Worm (Caenorhabditis elegans) whole organism, mixed stage, embryonic: ENCODE data around the gene F44D12.8.
"Not testable (repeated sequence)": the region's sequence is repeated elsewhere in the genome, so short reads cannot be mapped to it uniquely, and the experiment has no call there.

Experiments
- M03D4.4 ChIP-seq: sonication (generic microtip); optimal IDR thresholded peaks from 2 replicates; lab custom pipeline; 2017; ENCODE audit warnings: mild to moderate bottlenecking, missing genetic modification characterization, missing compliant biosample characterization
- bed-3 ChIP-seq: fragments of 200-800 bp; sonication (Bioruptor generic); optimal IDR thresholded peaks from 3 replicates; lab custom pipeline; 2018; ENCODE audit warnings: mild to moderate bottlenecking, missing genetic modification characterization, moderate library complexity, missing compliant biosample characterization
- blmp-1 ChIP-seq: fragments of 150-350 bp; optimal IDR thresholded peaks from 2 replicates; lab custom pipeline; 2014; ENCODE audit warnings: missing biosample characterization, missing genetic modification characterization
- ceh-39 ChIP-seq: fragments of 150-350 bp; optimal IDR thresholded peaks from 2 replicates; lab custom pipeline; 2014; ENCODE audit warnings: missing biosample characterization, missing genetic modification characterization
- ceh-83 ChIP-seq: fragments of 200-800 bp; sonication (Bioruptor generic); optimal IDR thresholded peaks from 2 replicates; lab custom pipeline; 2018; ENCODE audit warnings: mild to moderate bottlenecking, missing genetic modification characterization, missing compliant biosample characterization
- ces-1 ChIP-seq: fragments of 150-350 bp; optimal IDR thresholded peaks from 2 replicates; lab custom pipeline; 2014; ENCODE audit warnings: missing biosample characterization, missing genetic modification reagents, missing genetic modification characterization
- cnd-1 ChIP-seq: fragments of 200-800 bp; sonication (Bioruptor generic); optimal IDR thresholded peaks from 2 replicates; lab custom pipeline; 2018; ENCODE audit warnings: mild to moderate bottlenecking, missing genetic modification characterization, missing compliant biosample characterization
- drap-1 ChIP-seq: fragments of 200-800 bp; sonication (Bioruptor generic); optimal IDR thresholded peaks from 3 replicates; lab custom pipeline; 2018; ENCODE audit warnings: mild to moderate bottlenecking, missing genetic modification characterization, missing compliant biosample characterization
- elt-1 ChIP-seq: sonication (generic microtip); optimal IDR thresholded peaks from 2 replicates; lab custom pipeline; 2017; ENCODE audit warnings: missing genetic modification characterization, mild to moderate bottlenecking, missing compliant biosample characterization, antibody characterized with exemption, moderate library complexity, borderline replicate concordance; ENCODE audit not compliant: insufficient read depth
- elt-3 ChIP-seq: fragments of 150-350 bp; optimal IDR thresholded peaks from 2 replicates; lab custom pipeline; 2014; ENCODE audit warnings: missing biosample characterization, missing genetic modification characterization
- ham-2 ChIP-seq: fragments of 200-800 bp; sonication (Bioruptor generic); optimal IDR thresholded peaks from 2 replicates; lab custom pipeline; 2018; ENCODE audit warnings: mild to moderate bottlenecking, missing genetic modification characterization, missing compliant biosample characterization
- hlh-1 ChIP-seq: fragments of 150-350 bp; optimal IDR thresholded peaks from 2 replicates; lab custom pipeline; 2014; ENCODE audit warnings: missing biosample characterization, missing genetic modification reagents, missing genetic modification characterization
- lin-13 ChIP-seq: fragments of 150-350 bp; optimal IDR thresholded peaks from 2 replicates; lab custom pipeline; 2014; ENCODE audit warnings: missing biosample characterization, missing genetic modification characterization
- lin-32 ChIP-seq: fragments of 200-800 bp; sonication (Bioruptor generic); optimal IDR thresholded peaks from 2 replicates; lab custom pipeline; 2018; ENCODE audit warnings: mild to moderate bottlenecking, missing genetic modification characterization, missing compliant biosample characterization
- lsy-2 ChIP-seq: fragments of 150-350 bp; optimal IDR thresholded peaks from 2 replicates; lab custom pipeline; 2014; ENCODE audit warnings: missing biosample characterization, missing genetic modification characterization
- mab-5 ChIP-seq: fragments of 150-350 bp; optimal IDR thresholded peaks from 2 replicates; lab custom pipeline; 2014; ENCODE audit warnings: missing biosample characterization, missing genetic modification characterization
- mls-2 ChIP-seq: sonication (generic microtip); optimal IDR thresholded peaks from 2 replicates; lab custom pipeline; 2016; ENCODE audit warnings: mild to moderate bottlenecking, missing genetic modification characterization, moderate library complexity, missing compliant biosample characterization
- nhr-12 ChIP-seq: fragments of 150-350 bp; optimal IDR thresholded peaks from 2 replicates; lab custom pipeline; 2014; ENCODE audit warnings: missing biosample characterization, missing genetic modification characterization
- nhr-2 ChIP-seq: fragments of 150-350 bp; optimal IDR thresholded peaks from 2 replicates; lab custom pipeline; 2014; ENCODE audit warnings: missing biosample characterization, missing genetic modification characterization
- nhr-28 ChIP-seq: fragments of 150-350 bp; optimal IDR thresholded peaks from 2 replicates; lab custom pipeline; 2014; ENCODE audit warnings: missing biosample characterization, missing genetic modification characterization
- nhr-76 ChIP-seq: sonication (generic microtip); optimal IDR thresholded peaks from 2 replicates; lab custom pipeline; 2017; ENCODE audit warnings: missing biosample characterization, missing genetic modification characterization
- pha-4 ChIP-seq: fragments of 150-350 bp; optimal IDR thresholded peaks from 2 replicates; lab custom pipeline; 2018; ENCODE audit warnings: missing biosample characterization, missing genetic modification reagents, missing genetic modification characterization
- sem-2 ChIP-seq: fragments of 200-800 bp; sonication (Bioruptor generic); optimal IDR thresholded peaks from 2 replicates; lab custom pipeline; 2018; ENCODE audit warnings: mild to moderate bottlenecking, missing genetic modification characterization, missing compliant biosample characterization
- snpc-4 ChIP-seq: fragments of 150-350 bp; optimal IDR thresholded peaks from 2 replicates; lab custom pipeline; 2014; ENCODE audit warnings: missing biosample characterization, missing genetic modification characterization
- sptf-1 ChIP-seq: sonication (generic microtip); optimal IDR thresholded peaks from 2 replicates; lab custom pipeline; 2017; ENCODE audit warnings: mild to moderate bottlenecking, missing genetic modification characterization, moderate library complexity, missing compliant biosample characterization
- tbx-8 ChIP-seq: fragments of 200-800 bp; sonication (Bioruptor generic); optimal IDR thresholded peaks from 2 replicates; lab custom pipeline; 2018; ENCODE audit warnings: mild to moderate bottlenecking, missing genetic modification characterization, moderate library complexity, missing compliant biosample characterization
- unc-120 ChIP-seq: sonication (generic microtip); optimal IDR thresholded peaks from 2 replicates; lab custom pipeline; 2017; ENCODE audit warnings: missing genetic modification characterization, missing compliant biosample characterization; ENCODE audit not compliant: poor library complexity, severe bottlenecking
- unc-39 ChIP-seq: fragments of 150-350 bp; optimal IDR thresholded peaks from 2 replicates; lab custom pipeline; 2014; ENCODE audit warnings: missing biosample characterization, missing genetic modification characterization
- unc-62 ChIP-seq: fragments of 150-350 bp; optimal IDR thresholded peaks from 2 replicates; lab custom pipeline; 2014; ENCODE audit warnings: missing biosample characterization, missing genetic modification reagents, missing genetic modification characterization
- zip-8 ChIP-seq: fragments of 150-350 bp; optimal IDR thresholded peaks from 2 replicates; lab custom pipeline; 2014; ENCODE audit warnings: missing biosample characterization, missing genetic modification characterization
- ztf-11 ChIP-seq: fragments of 150-350 bp; optimal IDR thresholded peaks from 2 replicates; lab custom pipeline; 2014; ENCODE audit warnings: missing biosample characterization, missing genetic modification characterization

Gene F44D12.8

DNA sequence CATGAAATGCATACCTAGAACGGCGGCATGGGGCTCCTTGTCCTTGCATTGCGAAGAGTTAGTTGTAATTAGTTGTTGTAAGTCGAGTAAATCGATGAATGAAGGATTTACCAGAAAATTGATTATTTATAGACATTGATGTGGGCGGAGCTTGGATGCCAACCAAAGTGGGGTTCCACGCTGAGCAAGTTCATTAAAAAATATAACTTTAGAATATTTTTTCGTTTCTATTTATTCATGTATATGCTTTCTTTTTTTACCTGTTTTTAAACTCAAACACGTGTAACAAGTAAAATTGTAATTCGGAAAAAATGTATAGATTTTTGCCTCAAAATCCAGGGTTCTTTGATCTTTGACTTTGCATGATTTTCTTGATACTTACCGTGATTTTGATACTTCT is 4.5 kb downstream of the F44D12.8 start, which contains the start of gene gipc-2:
Gene gipc-2 (minus strand): TSS at position 101 of the 400 bp plus-strand sequence.
- TF ChIP-seq bed-3 (GFP tag; lab: Kevin White, UChicago) (no peak), unc-120 (tag; lab: Kevin White, UChicago) (no peak), ceh-83 (GFP tag; lab: Kevin White, UChicago) (no peak)

DNA sequence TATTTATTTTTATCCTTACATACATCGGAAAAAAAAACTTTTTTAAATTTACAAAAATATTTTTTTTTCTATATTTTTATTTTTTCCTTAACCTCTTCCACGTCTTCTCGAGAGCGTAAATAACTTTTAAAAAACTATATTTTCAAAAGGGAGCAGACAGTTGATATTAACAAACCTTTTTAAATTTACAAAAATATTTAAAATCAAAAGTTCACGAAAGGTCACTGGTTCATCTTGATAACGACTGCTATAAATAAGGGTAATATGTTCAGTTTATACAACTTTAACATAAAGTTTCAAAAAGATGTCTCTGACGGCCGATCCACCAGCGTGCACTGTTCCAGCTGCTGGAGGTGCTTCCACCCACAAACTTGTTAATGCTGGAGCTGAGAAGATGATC is 5.7 kb downstream of the F44D12.8 start, which contains the start of the genes F44D12.16 and msd-2:
Gene F44D12.16 (plus strand): TSS at position 301 of the 400 bp plus-strand sequence.
Gene msd-2 (plus strand): TSS at position 305 of the 400 bp plus-strand sequence.
- TF ChIP-seq pha-4; elt-3 (tag; lab: Kevin White, UChicago); nhr-12 (tag; lab: Kevin White, UChicago): not testable (repeated sequence)

DNA sequence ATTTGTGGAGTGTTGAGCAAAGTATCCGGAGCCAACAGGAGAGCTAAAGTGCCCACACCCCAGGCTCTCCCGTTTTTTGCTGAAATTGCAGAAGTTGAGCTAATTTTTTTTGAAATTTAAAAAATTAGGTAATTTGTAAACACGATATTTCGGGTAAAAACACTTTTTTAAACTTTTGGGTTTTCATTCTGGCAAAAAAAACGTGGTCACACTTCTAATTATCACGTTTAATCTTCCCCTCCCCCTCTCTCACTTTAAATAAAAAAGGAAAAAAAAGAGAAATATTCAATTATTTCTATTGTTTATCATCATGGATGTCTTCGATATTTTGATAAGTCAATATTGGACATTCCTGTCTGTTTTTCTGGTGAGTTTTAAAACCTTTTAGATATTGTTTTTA is 10.0 kb downstream of the F44D12.8 start, which contains the start of gene F44D12.6:
Gene F44D12.6 (plus strand): TSS at position 301 of the 400 bp plus-strand sequence.
- TF ChIP-seq nhr-12 (tag; lab: Kevin White, UChicago): no peak
- TF ChIP-seq nhr-2: no peak
- no peak for TF ChIP-seq tbx-8 (GFP tag; lab: Kevin White, UChicago)
- no peak for TF ChIP-seq blmp-1 (tag; lab: Kevin White, UChicago)
- no peak for TF ChIP-seq unc-120 (tag; lab: Kevin White, UChicago)
- no peak for TF ChIP-seq zip-8 (tag; lab: Kevin White, UChicago)
- TF ChIP-seq ham-2: no peak
- TF ChIP-seq lsy-2: no peak
- no peak for TF ChIP-seq mls-2 (tag; lab: Kevin White, UChicago)
- no peak for TF ChIP-seq lin-13 (tag; lab: Kevin White, UChicago)
- no peak for TF ChIP-seq unc-62
- no peak for TF ChIP-seq pha-4
- no peak for TF ChIP-seq sem-2
- no peak for TF ChIP-seq nhr-76 (tag; lab: Kevin White, UChicago)
- no peak for TF ChIP-seq snpc-4 (tag; lab: Kevin White, UChicago)
- no peak for TF ChIP-seq ceh-39 (tag; lab: Kevin White, UChicago)
- TF ChIP-seq nhr-28 (tag; lab: Kevin White, UChicago): no peak
- no peak for TF ChIP-seq drap-1 (GFP tag; lab: Kevin White, UChicago)

DNA sequence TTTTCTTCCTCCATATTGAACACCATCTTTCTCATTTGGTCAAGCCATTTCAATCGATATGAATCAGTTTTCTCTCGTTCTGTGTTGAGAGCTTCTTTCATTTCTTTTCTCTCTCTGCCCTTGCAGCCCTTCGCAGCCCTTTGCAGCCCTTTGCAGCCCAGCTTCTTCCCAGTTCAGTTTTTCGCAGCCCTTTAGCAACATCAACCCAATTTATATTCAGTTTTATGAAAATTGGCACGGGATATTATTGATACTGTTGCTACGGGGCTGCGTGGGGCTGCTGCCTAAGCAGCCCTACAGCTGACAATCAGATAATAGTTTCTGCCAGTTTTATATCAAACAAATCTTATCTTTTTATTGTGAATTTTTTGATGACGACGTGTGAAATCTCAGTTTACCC is 13.9 kb downstream of the F44D12.8 start, which contains the start of gene F44D12.10:
Gene F44D12.10 (minus strand): TSS at position 101 of the 400 bp plus-strand sequence.
- TF ChIP-seq mls-2 (tag; lab: Kevin White, UChicago) (no peak), nhr-2 (no peak), unc-39 (tag; lab: Kevin White, UChicago) (no peak), sptf-1 (tag; lab: Kevin White, UChicago) (no peak), drap-1 (GFP tag; lab: Kevin White, UChicago) (no peak), nhr-76 (tag; lab: Kevin White, UChicago) (no peak), ztf-11 (no peak), unc-62 (no peak), pha-4 (no peak), bed-3 (GFP tag; lab: Kevin White, UChicago) (no peak), nhr-28 (tag; lab: Kevin White, UChicago) (no peak), lsy-2 (no peak), elt-1 (tag; lab: Kevin White, UChicago) (no peak), cnd-1 (tag; lab: Kevin White, UChicago) (no peak), mab-5 (no peak), M03D4.4 (tag; lab: Kevin White, UChicago) (no peak)

DNA sequence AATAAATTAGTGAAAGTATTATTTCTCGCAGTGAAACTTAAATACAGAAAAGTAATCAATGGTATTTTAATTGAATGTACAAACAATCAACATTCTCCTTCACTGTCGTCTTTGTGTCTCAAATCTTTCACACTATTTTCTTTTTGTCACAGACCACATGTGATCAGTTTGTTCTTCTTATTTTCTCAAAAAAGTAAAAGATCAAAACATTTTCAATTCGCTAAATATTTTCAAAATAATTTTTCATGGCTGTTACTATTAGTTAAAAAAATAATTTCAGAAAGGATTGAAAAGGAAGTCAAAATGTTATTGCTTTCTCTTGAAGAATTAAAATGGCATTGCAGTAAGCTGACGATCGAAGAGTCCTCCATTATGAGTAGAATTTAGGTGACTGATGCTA is 17.7 kb downstream of the F44D12.8 start, which contains the start of gene dhs-31:
Gene dhs-31 (minus strand): TSS at position 101 of the 400 bp plus-strand sequence.
- no peak for TF ChIP-seq nhr-28 (tag; lab: Kevin White, UChicago)
- no peak for TF ChIP-seq nhr-12 (tag; lab: Kevin White, UChicago)
- no peak for TF ChIP-seq ham-2
- TF ChIP-seq ces-1 (GFP tag; lab: Kevin White, UChicago): no peak
- TF ChIP-seq unc-62: no peak
- no peak for TF ChIP-seq nhr-2
- TF ChIP-seq tbx-8 (GFP tag; lab: Kevin White, UChicago): no peak
- TF ChIP-seq lin-32 (GFP tag; lab: Kevin White, UChicago): no peak
- TF ChIP-seq bed-3 (GFP tag; lab: Kevin White, UChicago): no peak
- TF ChIP-seq zip-8 (tag; lab: Kevin White, UChicago): no peak
- TF ChIP-seq nhr-76 (tag; lab: Kevin White, UChicago): no peak
- no peak for TF ChIP-seq hlh-1 (tag; lab: Kevin White, UChicago)
